Worm (Caenorhabditis elegans): Measurements from ENCODE around the gene wdr-48.
A peak's percentile ranks its signal among the peaks of the same experiment; 100 is the strongest.

wdr-48 gene

DNA sequence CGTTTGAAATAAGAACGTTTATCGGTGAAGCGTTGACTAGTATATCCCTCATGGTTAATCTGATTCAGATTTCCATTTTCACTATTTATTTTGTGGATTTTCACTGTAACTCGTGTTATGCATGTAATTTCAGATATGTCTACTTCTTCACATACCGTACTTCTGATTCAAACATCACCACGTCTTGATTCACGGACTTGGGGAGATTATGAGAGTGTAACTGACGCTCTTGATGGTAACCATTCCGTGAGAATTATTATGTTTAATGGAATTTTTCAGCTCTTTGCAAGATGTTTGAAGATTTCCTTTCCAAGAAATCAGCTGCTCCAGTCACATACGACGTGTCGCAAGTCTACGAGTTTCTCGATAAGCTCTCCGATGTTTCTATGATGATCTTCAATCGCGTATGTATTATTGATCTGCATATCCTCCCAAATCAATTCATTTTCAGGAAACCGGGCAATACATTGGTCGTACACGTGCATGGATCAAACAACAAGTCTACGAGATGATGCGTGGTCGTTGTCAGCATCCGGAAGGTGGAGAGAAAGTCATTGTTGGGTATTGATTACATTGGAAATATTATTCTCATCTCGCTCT is 14.5 kb downstream of the wdr-48 start, which contains the start of gene erh-2:
Gene erh-2, plus strand, starts transcription at position 134 of the 600 bp plus-strand sequence.
- no peak for TF ChIP-seq rnt-1 (tag; optimal IDR thresholded peaks at IDR 0.05)
- peak; percentile 62 for TF ChIP-seq nhr-85 (tag)

DNA sequence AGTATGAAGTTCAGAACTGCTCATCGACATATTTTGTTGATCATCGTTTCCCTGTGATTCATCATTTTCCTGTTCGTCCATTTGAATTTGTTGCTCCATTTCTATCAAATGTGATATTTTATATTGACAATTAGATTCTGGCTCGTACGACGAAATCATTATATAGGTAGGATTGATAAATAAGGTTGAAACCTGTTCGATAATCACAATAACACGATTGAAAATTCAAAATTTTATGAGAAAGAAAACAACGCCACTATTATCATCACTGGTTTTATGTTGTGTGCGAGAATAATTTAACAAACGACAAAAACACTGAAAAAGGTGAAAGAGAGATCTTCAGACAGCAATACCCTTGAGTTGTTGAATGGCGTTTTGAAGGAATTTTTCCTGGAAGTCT is 15.7 kb downstream of the wdr-48 start, which contains the start of gene apc-11:
Gene apc-11, minus strand, starts transcription at position 101 of the 400 bp plus-strand sequence.
- TF ChIP-seq ceh-88 (GFP tag; IDR thresholded peaks at IDR 0.05) = no peak
- peak; percentile 52 for TF ChIP-seq nhr-85 (tag)

DNA sequence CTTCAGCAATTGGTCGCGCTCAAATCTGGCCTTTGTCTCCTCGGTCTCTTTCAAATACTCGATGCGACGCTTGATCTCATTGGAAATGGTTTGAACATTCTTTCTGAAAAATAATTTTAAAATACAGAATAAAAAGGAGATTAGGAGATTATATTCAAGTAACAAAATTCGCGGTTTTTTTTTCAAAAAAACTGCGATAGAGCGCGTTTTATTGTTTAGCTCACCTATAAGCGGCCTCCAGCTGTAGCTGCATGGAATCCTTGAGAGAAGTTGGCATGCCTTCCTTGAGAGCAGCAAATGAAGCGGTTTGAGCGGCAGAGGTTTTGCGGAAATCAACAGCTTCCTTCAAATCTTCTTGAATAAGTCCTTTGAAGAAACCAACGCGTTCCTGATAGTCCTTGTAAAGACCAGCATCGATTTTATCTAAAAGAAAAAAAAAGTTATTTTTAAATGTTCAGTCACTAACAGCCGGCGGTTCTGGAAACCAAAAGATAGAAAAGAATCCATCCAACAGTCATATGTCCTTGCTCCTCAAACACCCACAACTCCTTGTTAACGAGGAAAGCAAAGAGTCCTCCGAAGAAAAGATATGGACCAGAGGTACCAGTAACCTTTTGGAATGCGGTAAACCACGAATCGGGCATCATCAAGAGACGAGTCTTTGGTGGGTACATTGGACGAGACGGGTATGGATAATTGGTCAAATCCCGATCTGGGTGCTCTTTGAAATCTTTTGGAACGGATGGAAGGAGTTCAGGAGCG is 16.3 kb downstream of the wdr-48 start:
- peak in 1 of 2 experiments; percentile 25 for TF ChIP-seq lsy-2 (tag; optimal IDR thresholded peaks at IDR 0.05)
- no peak for TF ChIP-seq ceh-90 (tag; optimal IDR thresholded peaks at IDR 0.05)
- no peak for TF ChIP-seq C34B4.2 (tag; optimal IDR thresholded peaks at IDR 0.05)
- TF ChIP-seq C16A3.4 (tag; optimal IDR thresholded peaks at IDR 0.05) = no peak
- TF ChIP-seq efl-1 (optimal IDR thresholded peaks at IDR 0.05) = peak; percentile 16 to 37
- TF ChIP-seq efl-1 (GFP tag; optimal IDR thresholded peaks at IDR 0.05 in 1 of 2) = peak; percentile 54 to 93
- TF ChIP-seq fkh-10 (GFP tag; optimal IDR thresholded peaks at IDR 0.05) = no peak
- peak; percentile 35 to 54 (median 42) for TF ChIP-seq dpl-1 (GFP tag; optimal IDR thresholded peaks at IDR 0.05)
- TF ChIP-seq lin-35 (GFP tag; optimal IDR thresholded peaks at IDR 0.05) = peak in 1 of 2 experiments; percentile 54
- no peak for TF ChIP-seq ztf-11 (tag; optimal IDR thresholded peaks at IDR 0.05)

DNA sequence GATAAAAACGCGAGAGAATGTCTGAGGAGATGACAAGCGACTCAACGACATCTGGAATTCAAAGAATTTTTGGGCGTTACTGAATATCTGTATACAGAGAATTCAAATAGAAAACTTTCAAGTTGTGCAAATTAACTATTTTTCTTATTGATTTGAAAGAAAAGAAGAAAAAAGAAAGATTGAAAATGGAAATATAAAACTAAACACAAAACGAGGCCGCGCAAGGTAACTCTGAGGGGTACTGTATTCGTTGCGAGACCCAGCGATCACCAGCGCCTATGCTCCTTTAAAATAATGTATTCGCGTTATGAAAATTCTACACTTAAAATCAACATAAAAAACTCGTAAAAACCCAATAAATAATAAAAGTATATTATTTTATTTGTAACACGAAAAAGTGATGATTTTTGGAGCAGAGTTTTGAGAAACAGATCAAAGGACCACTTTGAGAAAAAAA is 17.1 kb downstream of the wdr-48 start, which contains the start of gene asb-1:
Gene asb-1, minus strand, starts transcription at position 51 of the 457 bp plus-strand sequence.
- TF ChIP-seq jun-1 (tag; optimal IDR thresholded peaks at IDR 0.05) (no peak), nhr-85 (tag) (peak; percentile 43)

DNA sequence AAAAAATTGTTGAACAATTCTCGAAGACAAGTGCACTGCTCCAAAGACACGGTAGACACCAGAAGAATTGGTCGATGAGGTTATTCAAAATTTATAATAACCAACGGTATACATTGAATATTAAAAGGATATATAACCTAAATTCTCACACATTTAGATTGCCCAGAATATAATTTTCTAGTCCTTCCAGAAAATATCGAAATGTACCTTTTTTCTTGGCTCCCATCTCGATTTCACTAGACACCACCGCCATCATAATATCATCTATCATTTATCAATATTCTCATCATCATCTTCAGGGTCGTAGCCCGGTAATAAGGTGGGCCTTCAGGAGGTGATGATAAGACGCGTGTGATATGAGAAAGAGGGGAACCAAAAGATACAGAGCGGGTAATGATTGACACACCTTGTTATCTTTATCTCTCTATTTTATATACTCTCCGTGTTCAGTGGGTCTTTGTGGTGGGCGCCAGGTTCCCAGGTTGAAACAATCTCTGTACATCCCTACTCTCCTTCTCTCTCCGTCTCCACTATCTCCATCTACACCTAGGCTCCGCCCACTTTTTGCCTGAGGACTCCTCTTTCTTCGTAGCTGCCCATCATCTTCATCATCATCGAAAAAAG is 21.6 kb downstream of the wdr-48 start, which contains the start of gene mab-21:
Gene mab-21, plus strand, starts transcription at position 615 of the 624 bp plus-strand sequence.
- TF ChIP-seq aha-1 (tag; optimal IDR thresholded peaks at IDR 0.05) (no peak), efl-1 (optimal IDR thresholded peaks at IDR 0.05) (peak in 1 of 2 experiments; percentile 5), efl-1 (GFP tag; optimal IDR thresholded peaks at IDR 0.05 in 1 of 2) (no peak), lin-14 (GFP tag; optimal IDR thresholded peaks at IDR 0.05) (peak; percentile 71), nhr-11 (tag; optimal IDR thresholded peaks at IDR 0.05) (no peak), irx-1 (tag; optimal IDR thresholded peaks at IDR 0.05) (no peak), hlh-4 (tag; optimal IDR thresholded peaks at IDR 0.05) (no peak), sptf-1 (tag; optimal IDR thresholded peaks at IDR 0.05) (no peak), ama-1 (optimal IDR thresholded peaks at IDR 0.05) (no peak), unc-86 (tag; optimal IDR thresholded peaks at IDR 0.05) (no peak), mdl-1 (tag; optimal IDR thresholded peaks at IDR 0.05) (peak in 1 of 2 experiments; percentile 24), snpc-4 (tag; optimal IDR thresholded peaks at IDR 0.05) (no peak), nhr-19 (GFP tag; conservative IDR thresholded peaks at IDR 0.05) (no peak; the same call in 1 of the 2 replicates), nhr-12 (tag; optimal IDR thresholded peaks at IDR 0.05) (no peak), jun-1 (tag; optimal IDR thresholded peaks at IDR 0.05) (no peak), isw-1 (GFP tag; IDR thresholded peaks at IDR 0.05) (no peak), pag-3 (tag; optimal IDR thresholded peaks at IDR 0.05; ENCODE audit: borderline replicate concordance, insufficient read depth) (no peak), fkh-4 (tag; optimal IDR thresholded peaks at IDR 0.05; ENCODE audit: borderline replicate concordance) (no peak), ceh-8 (GFP tag; optimal IDR thresholded peaks at IDR 0.05) (no peak), ceh-63 (GFP tag; optimal IDR thresholded peaks at IDR 0.05) (no peak), unc-30 (tag; optimal IDR thresholded peaks at IDR 0.05) (no peak), nhr-28 (tag; optimal IDR thresholded peaks at IDR 0.05) (no peak), nhr-84 (tag; optimal IDR thresholded peaks at IDR 0.05) (no peak), C16A3.4 (tag; optimal IDR thresholded peaks at IDR 0.05) (no peak), tlp-1 (tag; optimal IDR thresholded peaks at IDR 0.05) (no peak), ceh-88 (GFP tag; IDR thresholded peaks at IDR 0.05) (no peak), lin-39 (tag; optimal IDR thresholded peaks at IDR 0.05) (no peak), sup-37 (GFP tag; optimal IDR thresholded peaks at IDR 0.05) (no peak), nhr-237 (tag; optimal IDR thresholded peaks at IDR 0.05) (no peak), nhr-76 (tag; optimal IDR thresholded peaks at IDR 0.05) (no peak), skn-1 (tag; optimal IDR thresholded peaks at IDR 0.05) (no peak), nhr-20 (tag; optimal IDR thresholded peaks at IDR 0.05) (peak; percentile 9), mep-1 (tag; optimal IDR thresholded peaks at IDR 0.05) (no peak)

Data from whole organism, L1 larva.